Worm (Caenorhabditis elegans) whole organism, L4 larva: ENCODE results near the gene nhr-282.

Experiments used
- T20F7.1 ChIP-seq: fragments of 200-800 bp; sonication (Bioruptor generic); optimal IDR thresholded peaks from 2 replicates; lab custom pipeline; 2018; ENCODE audit warnings: mild to moderate bottlenecking, missing genetic modification characterization, missing compliant biosample characterization
- egl-27 ChIP-seq: sonication (generic microtip); optimal IDR thresholded peaks from 3 replicates; lab custom pipeline; 2017; ENCODE audit warnings: missing biosample characterization, missing genetic modification reagents, missing genetic modification characterization
- fos-1 ChIP-seq: fragments of 150-350 bp; optimal IDR thresholded peaks from 2 replicates; lab custom pipeline; 2014; ENCODE audit warnings: missing biosample characterization, missing genetic modification characterization
- lin-13 ChIP-seq: fragments of 150-350 bp; optimal IDR thresholded peaks from 2 replicates; lab custom pipeline; 2014; ENCODE audit warnings: missing biosample characterization, missing genetic modification reagents, missing genetic modification characterization
- nhr-11 ChIP-seq: fragments of 150-350 bp; optimal IDR thresholded peaks from 2 replicates; lab custom pipeline; 2014; ENCODE audit warnings: missing biosample characterization, missing genetic modification characterization
- skn-1 ChIP-seq: fragments of 150-350 bp; optimal IDR thresholded peaks from 2 replicates; lab custom pipeline; 2014; ENCODE audit warnings: missing biosample characterization, missing genetic modification characterization
- snpc-4 ChIP-seq: fragments of 150-350 bp; optimal IDR thresholded peaks from 2 replicates; lab custom pipeline; 2014; ENCODE audit warnings: missing biosample characterization, missing genetic modification characterization
- unc-130 ChIP-seq: sonication (generic microtip); optimal IDR thresholded peaks from 2 replicates; lab custom pipeline; 2016; ENCODE audit warnings: missing genetic modification reagents, missing genetic modification characterization, missing compliant biosample characterization
- zag-1 ChIP-seq: fragments of 150-350 bp; optimal IDR thresholded peaks from 2 replicates; lab custom pipeline; 2014; ENCODE audit warnings: missing biosample characterization, missing genetic modification characterization

- TF ChIP-seq lin-13 (GFP tag; lab: Kevin White, UChicago) (no peak), skn-1 (tag; lab: Kevin White, UChicago) (no peak), unc-130 (no peak), zag-1 (tag; lab: Kevin White, UChicago) (no peak), nhr-11 (tag; lab: Kevin White, UChicago) (no peak), T20F7.1 (no peak), egl-27 (tag; lab: Kevin White, UChicago) (no peak), snpc-4 (no peak), fos-1 (no peak)
Observed at ce11 chrV:15773141-15773540, 38.9 kb upstream of the nhr-282 start, which contains the start of gene nhr-60.
